Worm (Caenorhabditis elegans) whole organism, mixed stage, embryonic: ENCODE results near the gene cyd-1.

Source experiments
- M03D4.4 ChIP-seq: sonication (generic microtip); optimal IDR thresholded peaks from 2 replicates; lab custom pipeline; 2017; ENCODE audit warnings: mild to moderate bottlenecking, missing genetic modification characterization, missing compliant biosample characterization
- ces-1 ChIP-seq: fragments of 150-350 bp; optimal IDR thresholded peaks from 2 replicates; lab custom pipeline; 2014; ENCODE audit warnings: missing biosample characterization, missing genetic modification reagents, missing genetic modification characterization
- flh-1 ChIP-seq: fragments of 200-800 bp; sonication (Bioruptor generic); optimal IDR thresholded peaks from 2 replicates; lab custom pipeline; 2018; ENCODE audit warnings: mild to moderate bottlenecking, missing genetic modification characterization, moderate library complexity, missing compliant biosample characterization
- mep-1 ChIP-seq: fragments of 150-350 bp; optimal IDR thresholded peaks from 2 replicates; lab custom pipeline; 2017; ENCODE audit warnings: missing biosample characterization, missing genetic modification reagents, missing genetic modification characterization, inconsistent platforms
- nhr-28 ChIP-seq: fragments of 150-350 bp; optimal IDR thresholded peaks from 2 replicates; lab custom pipeline; 2014; ENCODE audit warnings: missing biosample characterization, missing genetic modification characterization
- snpc-4 ChIP-seq: fragments of 150-350 bp; optimal IDR thresholded peaks from 2 replicates; lab custom pipeline; 2014; ENCODE audit warnings: missing biosample characterization, missing genetic modification characterization
- unc-39 ChIP-seq: fragments of 150-350 bp; optimal IDR thresholded peaks from 2 replicates; lab custom pipeline; 2014; ENCODE audit warnings: missing biosample characterization, missing genetic modification characterization
- unc-62 ChIP-seq: fragments of 150-350 bp; optimal IDR thresholded peaks from 2 replicates; lab custom pipeline; 2014; ENCODE audit warnings: missing biosample characterization, missing genetic modification reagents, missing genetic modification characterization

DNA sequence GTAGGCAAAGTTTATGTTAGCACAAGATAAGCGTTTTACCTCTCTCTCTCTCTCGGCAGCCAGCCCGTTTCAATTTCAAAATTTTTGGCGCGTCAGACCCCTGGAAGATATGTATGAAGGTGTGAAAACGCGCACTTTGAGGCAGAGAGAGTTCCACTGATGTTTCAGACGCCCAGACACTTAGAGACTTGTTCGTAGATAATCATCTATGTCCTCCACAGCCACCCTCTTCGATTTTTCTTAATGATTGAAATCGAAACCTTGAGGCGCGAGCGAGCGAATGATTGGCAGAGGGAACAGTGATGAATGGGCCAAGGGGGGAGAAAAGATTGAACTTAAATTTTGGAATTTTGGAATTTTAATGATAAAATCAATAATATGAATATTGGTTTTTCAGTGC lies 11.2 kb downstream of the cyd-1 start:
- no peak for TF ChIP-seq M03D4.4
- no peak for TF ChIP-seq ces-1
- no peak for TF ChIP-seq nhr-28 (tag; lab: Kevin White, UChicago)
- TF ChIP-seq flh-1: no peak
- TF ChIP-seq mep-1 (tag; lab: Kevin White, UChicago): no peak
- no peak for TF ChIP-seq snpc-4
- no peak for TF ChIP-seq unc-39 (tag; lab: Kevin White, UChicago)
- TF ChIP-seq unc-62: no peak
